Worm (Caenorhabditis elegans) whole organism, late embryonic: ENCODE results near the gene C08F1.12.

ENCODE experiments used
- K09A11.1 ChIP-seq: sonication (generic microtip); optimal IDR thresholded peaks from 2 replicates; lab custom pipeline; 2017; ENCODE audit warnings: antibody characterized with exemption, mild to moderate bottlenecking, missing genetic modification characterization, missing compliant biosample characterization; ENCODE audit not compliant: insufficient read depth
- dmd-4 ChIP-seq: sonication (generic microtip); optimal IDR thresholded peaks from 2 replicates; lab custom pipeline; 2016; ENCODE audit warnings: borderline replicate concordance, missing genetic modification characterization, missing compliant biosample characterization
- pat-9 ChIP-seq: fragments of 200-800 bp; sonication (Bioruptor generic); optimal IDR thresholded peaks from 2 replicates; lab custom pipeline; 2018; ENCODE audit warnings: mild to moderate bottlenecking, missing genetic modification characterization, moderate library complexity, missing compliant biosample characterization
- pqm-1 ChIP-seq: sonication (generic microtip); optimal IDR thresholded peaks from 2 replicates; lab custom pipeline; 2016; ENCODE audit warnings: missing genetic modification characterization, missing compliant biosample characterization
- unc-55 ChIP-seq: sonication (generic microtip); optimal IDR thresholded peaks from 2 replicates; lab custom pipeline; 2017; ENCODE audit warnings: missing biosample characterization, missing genetic modification reagents, missing genetic modification characterization

ce11 chrII:1806358-1806757 lies at the start of gene C08F1.12:
- TF ChIP-seq dmd-4 (tag; lab: Kevin White, UChicago) = no peak
- no peak for TF ChIP-seq pat-9 (tag; lab: Kevin White, UChicago)
- no peak for TF ChIP-seq unc-55 (GFP tag; lab: Kevin White, UChicago)
- TF ChIP-seq pqm-1 (tag; lab: Kevin White, UChicago) = no peak
- no peak for TF ChIP-seq K09A11.1 (tag; lab: Kevin White, UChicago)
